Worm (Caenorhabditis elegans) whole organism, midembryonic: ENCODE results near the gene F57B1.9.

ENCODE experiments used
- cog-1 ChIP-seq: sonication (generic microtip); optimal IDR thresholded peaks from 2 replicates; lab custom pipeline; 2016; ENCODE audit warnings: missing genetic modification characterization, missing compliant biosample characterization
- flt-1 ChIP-seq: fragments of 200-800 bp; sonication (Bioruptor generic); IDR thresholded peaks from 2 replicates; pipeline ENCODE4 v1.3.6; 2022; ENCODE audit warnings: missing genetic modification characterization, missing compliant biosample characterization

DNA sequence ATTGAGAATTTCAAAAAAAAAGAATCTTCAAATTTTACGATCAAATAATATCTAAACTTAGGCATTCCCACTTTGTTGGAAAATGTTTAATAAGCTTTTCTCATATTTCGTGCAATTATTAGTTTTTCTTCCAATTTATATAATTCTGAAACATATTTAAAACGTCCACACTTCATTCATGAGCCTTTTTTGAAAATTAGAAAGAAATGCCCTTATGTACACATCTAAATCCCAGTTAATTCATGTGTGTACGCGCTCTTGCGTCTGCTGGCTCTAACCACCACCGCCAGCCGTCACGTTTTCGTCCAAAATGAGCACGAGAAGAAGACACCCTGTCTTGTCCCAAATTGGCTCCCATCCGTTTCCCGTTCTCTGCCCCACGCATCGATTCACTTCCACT is 31.1 kb downstream of the F57B1.9 start:
- TF ChIP-seq cog-1 (no peak), flt-1 (GFP tag; lab: Robert Waterston, UW) (no peak)
